Fruit fly (Drosophila melanogaster) whole organism, adult: ENCODE results near the gene CG33932.

Source experiments
- CG11617 ChIP-seq: fragments of 200-800 bp; sonication (Bioruptor generic); optimal IDR thresholded peaks from 2 replicates; lab custom pipeline; 2017; ENCODE audit warnings: mild to moderate bottlenecking, missing biosample characterization, missing genetic modification reagents, missing genetic modification characterization
- CG12768 ChIP-seq: fragments of 200-800 bp; sonication (Bioruptor generic); optimal IDR thresholded peaks from 2 replicates; lab custom pipeline; 2017; ENCODE audit warnings: missing biosample characterization, missing genetic modification characterization, mild to moderate bottlenecking, moderate library complexity, missing genetic modification reagents
- CG14711 ChIP-seq: fragments of 200-800 bp; sonication (Bioruptor generic); optimal IDR thresholded peaks from 2 replicates; lab custom pipeline; 2018; ENCODE audit warnings: missing biosample characterization, mild to moderate bottlenecking, missing genetic modification characterization, moderate library complexity
- CG1620 ChIP-seq: fragments of 200-800 bp; sonication (Bioruptor generic); optimal IDR thresholded peaks from 2 replicates; lab custom pipeline; 2016; ENCODE audit warnings: missing biosample characterization, missing genetic modification characterization
- CG33017 ChIP-seq: fragments of 200-800 bp; sonication (Bioruptor generic); optimal IDR thresholded peaks from 2 replicates; lab custom pipeline; 2018; ENCODE audit warnings: missing biosample characterization, mild to moderate bottlenecking, missing genetic modification characterization, moderate library complexity
- CG5204 ChIP-seq: fragments of 200-800 bp; sonication (Bioruptor generic); optimal IDR thresholded peaks from 2 replicates; lab custom pipeline; 2016; ENCODE audit warnings: missing biosample characterization, missing genetic modification characterization
- CG7045 ChIP-seq: fragments of 200-800 bp; sonication (Bioruptor generic); optimal IDR thresholded peaks from 2 replicates; lab custom pipeline; 2017; ENCODE audit warnings: missing biosample characterization, mild to moderate bottlenecking, missing genetic modification characterization
- CG7101 ChIP-seq: fragments of 200-800 bp; sonication (Bioruptor generic); optimal IDR thresholded peaks from 2 replicates; lab custom pipeline; 2018; ENCODE audit warnings: missing biosample characterization, mild to moderate bottlenecking, missing genetic modification characterization, moderate library complexity
- Clk ChIP-seq: fragments of 200-800 bp; sonication (Bioruptor generic); optimal IDR thresholded peaks from 2 replicates; lab custom pipeline; 2017; ENCODE audit warnings: missing biosample characterization, missing genetic modification characterization
- Crg-1 ChIP-seq: fragments of 200-800 bp; sonication (Bioruptor generic); optimal IDR thresholded peaks from 2 replicates; lab custom pipeline; 2016; ENCODE audit warnings: missing biosample characterization, missing genetic modification characterization
- Hr96 ChIP-seq: fragments of 200-800 bp; sonication (Bioruptor generic); optimal IDR thresholded peaks from 2 replicates; lab custom pipeline; 2016; ENCODE audit warnings: missing biosample characterization, missing genetic modification characterization
- Mnt ChIP-seq: fragments of 200-800 bp; sonication (Bioruptor generic); optimal IDR thresholded peaks from 2 replicates; lab custom pipeline; 2016; ENCODE audit warnings: missing biosample characterization, mild to moderate bottlenecking, missing genetic modification characterization
- bab1 ChIP-seq: fragments of 200-800 bp; sonication (Bioruptor generic); optimal IDR thresholded peaks from 3 replicates; lab custom pipeline; 2019; ENCODE audit warnings: missing biosample characterization, mild to moderate bottlenecking, missing genetic modification characterization, moderate library complexity
- cic ChIP-seq: fragments of 200-800 bp; sonication (Bioruptor generic); optimal IDR thresholded peaks from 2 replicates; lab custom pipeline; 2017; ENCODE audit warnings: missing biosample characterization, mild to moderate bottlenecking, missing genetic modification characterization, moderate library complexity
- cnc ChIP-seq, 2 experiments: fragments of >200 bp; optimal IDR thresholded peaks; 2 replicates each; lab custom pipeline; 2017
- kay ChIP-seq: fragments of 200-800 bp; sonication (Bioruptor generic); peaks from one replicate; lab custom pipeline; 2016; ENCODE audit warnings: missing biosample characterization, missing genetic modification characterization, borderline replicate concordance
- ovo ChIP-seq: fragments of 200-800 bp; sonication (Bioruptor generic); optimal IDR thresholded peaks from 2 replicates; lab custom pipeline; 2016; ENCODE audit warnings: missing biosample characterization, missing genetic modification characterization
- pad ChIP-seq: fragments of 200-800 bp; sonication (Bioruptor generic); optimal IDR thresholded peaks from 3 replicates; lab custom pipeline; 2017; ENCODE audit warnings: missing biosample characterization, missing genetic modification characterization, mild to moderate bottlenecking, moderate library complexity, missing genetic modification reagents
- tj ChIP-seq: fragments of 200-800 bp; sonication (Bioruptor generic); optimal IDR thresholded peaks from 3 replicates; lab custom pipeline; 2017; ENCODE audit warnings: missing biosample characterization, mild to moderate bottlenecking, missing genetic modification characterization, moderate library complexity
- toe ChIP-seq: fragments of 200-800 bp; sonication (Bioruptor generic); optimal IDR thresholded peaks from 2 replicates; lab custom pipeline; 2016; ENCODE audit warnings: missing biosample characterization, missing genetic modification characterization

CG33932 gene

DNA sequence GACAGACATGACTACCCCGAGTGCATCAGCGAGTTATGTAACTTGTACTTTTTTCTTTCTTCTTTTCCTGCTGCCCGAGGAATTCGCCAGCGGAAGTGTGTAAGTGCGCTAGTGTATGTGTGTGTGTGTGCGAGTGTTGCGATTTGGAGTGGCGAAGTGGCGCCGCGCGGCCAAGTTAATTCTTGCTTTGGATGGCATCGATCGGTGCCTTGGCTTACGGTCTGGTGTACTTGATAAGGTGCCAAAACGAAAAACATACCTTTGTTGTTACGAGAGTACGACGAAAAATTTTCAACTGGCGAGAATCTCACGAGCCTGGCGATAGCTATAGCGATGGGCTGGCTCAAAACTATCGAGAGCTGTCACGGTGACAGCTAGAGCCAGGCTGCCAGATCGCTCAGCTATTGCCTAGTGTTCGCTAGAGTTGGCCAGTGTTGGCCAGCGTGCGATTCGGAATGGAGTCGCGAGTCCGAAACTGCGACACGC is at the start of gene CG33932, which contains the start of the genes CG18809, COX6B and Rpp20:
Gene CG33932 (plus strand): TSS at position 429 of the 486 bp plus-strand sequence.
Gene CG18809 (minus strand): TSS at position 333 of the 486 bp plus-strand sequence.
Gene COX6B (minus strand): TSS at position 333 of the 486 bp plus-strand sequence.
Gene Rpp20 (plus strand): TSS at position 429 of the 486 bp plus-strand sequence.
- TF ChIP-seq CG14711 (peak; percentile 60), Clk (GFP tag; lab: Kevin White, UChicago) (peak; percentile 58), cic (GFP tag; lab: Kevin White, UChicago) (peak; percentile 40), bab1 (GFP tag; lab: Kevin White, UChicago) (peak; percentile 81), tj (peak; percentile 62), CG7045 (peak; percentile 31), ovo (GFP tag; lab: Kevin White, UChicago) (peak; percentile 72), CG7101 (tag; lab: Kevin White, UChicago) (peak; percentile 79), kay (GFP tag; lab: Kevin White, UChicago) (no peak), Hr96 (no peak), cnc (optimal IDR thresholded peaks at IDR 0.05; lab: Kevin White, UChicago) (no peak), Crg-1 (GFP tag; lab: Kevin White, UChicago) (peak; percentile 86), toe (GFP tag; lab: Kevin White, UChicago) (peak; percentile 45), pad (GFP tag; lab: Kevin White, UChicago) (peak; percentile 83), CG11617 (GFP tag; lab: Kevin White, UChicago) (peak; percentile 74), CG5204 (GFP tag; lab: Kevin White, UChicago) (no peak), CG33017 (no peak), Mnt (peak; percentile 94), CG1620 (GFP tag; lab: Kevin White, UChicago) (peak; percentile 91), CG12768 (peak; percentile 37)

- TF ChIP-seq CG11617 (GFP tag; lab: Kevin White, UChicago) (peak; percentile 9), CG14711 (peak; percentile 45), cnc (optimal IDR thresholded peaks at IDR 0.05; lab: Kevin White, UChicago) (no peak)
Observed at dm6 chrX:19694792-19695558, 49.3 kb upstream of the CG33932 start, which contains the start of gene CG14229. Gene CG14229, minus strand, starts transcription at chrX:19695250.

- TF ChIP-seq CG11617 (GFP tag; lab: Kevin White, UChicago): no peak
- peak; percentile 15 for TF ChIP-seq CG7101 (tag; lab: Kevin White, UChicago)
- TF ChIP-seq pad (GFP tag; lab: Kevin White, UChicago): no peak
- TF ChIP-seq CG1620 (GFP tag; lab: Kevin White, UChicago): peak; percentile 7
- peak; percentile 1 for TF ChIP-seq CG14711
- no peak for TF ChIP-seq CG33017
Observed at dm6 chrX:19696845-19697244, 47.4 kb upstream of the CG33932 start, which contains the start of gene Cdc42. Gene Cdc42, plus strand, starts transcription at chrX:19697091.

DNA sequence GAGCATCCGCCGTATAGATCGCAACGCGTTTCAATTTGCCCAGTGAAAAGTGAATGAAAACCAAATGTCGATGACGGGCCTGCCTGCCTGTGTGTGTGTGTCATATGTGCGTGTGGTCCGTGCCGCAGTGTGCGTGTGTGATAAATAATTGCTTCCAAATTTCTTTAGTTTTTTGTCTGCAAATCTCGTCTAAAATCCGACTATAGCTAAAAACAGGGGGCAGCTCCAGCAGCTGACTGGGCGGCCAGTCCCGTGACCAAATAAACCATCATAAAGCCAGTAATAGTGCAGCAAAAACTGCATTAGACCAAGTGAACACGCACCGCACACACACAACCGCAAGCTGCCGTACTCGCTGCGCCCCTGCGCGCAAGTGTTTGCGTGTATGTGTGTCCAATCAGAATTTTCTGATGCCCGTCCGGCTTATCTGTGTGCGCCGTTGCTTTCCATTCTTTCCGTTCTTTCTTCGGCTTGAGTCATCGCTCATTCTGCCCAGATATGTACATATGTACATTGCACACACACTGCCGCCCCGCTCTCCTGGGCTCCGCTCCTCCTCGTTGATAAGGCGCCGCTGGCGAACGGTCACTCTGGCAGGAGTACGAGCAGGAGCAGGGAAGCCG is 46.9 kb upstream of the CG33932 start:
- TF ChIP-seq CG7101 (tag; lab: Kevin White, UChicago): peak; percentile 27
- TF ChIP-seq pad (GFP tag; lab: Kevin White, UChicago): peak; percentile 53
- peak; percentile 18 for TF ChIP-seq CG1620 (GFP tag; lab: Kevin White, UChicago)
- peak; percentile 66 for TF ChIP-seq ovo (GFP tag; lab: Kevin White, UChicago)
- no peak for TF ChIP-seq tj
- no peak for TF ChIP-seq CG14711

DNA sequence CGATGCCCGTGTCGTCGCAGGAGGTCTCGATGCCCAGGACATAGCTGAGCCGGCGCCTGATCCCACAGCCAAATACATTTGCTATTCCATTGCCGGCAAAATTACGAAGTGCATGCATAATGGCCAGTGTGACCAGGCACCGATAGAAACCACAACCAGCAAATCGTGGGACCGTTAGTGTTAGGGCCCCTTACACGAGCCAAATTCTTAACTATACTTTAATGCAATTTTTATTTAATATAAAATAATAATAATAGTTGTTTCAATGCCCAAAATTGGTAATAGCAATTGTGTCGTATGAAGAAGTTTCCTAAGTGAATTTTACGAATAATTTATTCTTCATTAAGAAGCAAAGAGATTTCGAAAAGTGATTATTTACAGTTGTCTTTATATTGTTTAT is 42.6 kb upstream of the CG33932 start, which contains the start of gene Tcs4:
Gene Tcs4 (minus strand): TSS at position 145 of the 400 bp plus-strand sequence.
- TF ChIP-seq CG1620 (GFP tag; lab: Kevin White, UChicago): no peak
- TF ChIP-seq Hr96: no peak
- peak; percentile 29 for TF ChIP-seq Mnt
- TF ChIP-seq CG7045: no peak
- TF ChIP-seq bab1 (GFP tag; lab: Kevin White, UChicago): peak; percentile 71
- no peak for TF ChIP-seq toe (GFP tag; lab: Kevin White, UChicago)
- TF ChIP-seq CG33017: no peak
- no peak for TF ChIP-seq Crg-1 (GFP tag; lab: Kevin White, UChicago)
- no peak for TF ChIP-seq CG12768
- TF ChIP-seq CG11617 (GFP tag; lab: Kevin White, UChicago): peak; percentile 23

- TF ChIP-seq Mnt: peak; percentile 96
- peak; percentile 50 for TF ChIP-seq CG14711
- peak; percentile 37 for TF ChIP-seq bab1 (GFP tag; lab: Kevin White, UChicago)
- TF ChIP-seq CG7101 (tag; lab: Kevin White, UChicago): peak; percentile 55
- peak; percentile 10 for TF ChIP-seq CG33017
- TF ChIP-seq CG12768: no peak
- TF ChIP-seq pad (GFP tag; lab: Kevin White, UChicago): peak; percentile 18
- no peak for TF ChIP-seq Clk (GFP tag; lab: Kevin White, UChicago)
- TF ChIP-seq CG1620 (GFP tag; lab: Kevin White, UChicago): peak; percentile 55
- peak; percentile 51 for TF ChIP-seq Crg-1 (GFP tag; lab: Kevin White, UChicago)
Observed at dm6 chrX:19704083-19704482, 40.1 kb upstream of the CG33932 start, which contains the start of the genes CG14230 and CG14232. Gene CG14230, plus strand, starts transcription at chrX:19704176. Gene CG14232, minus strand, starts transcription at chrX:19704259.
